Fruit fly (Drosophila melanogaster): ENCODE results near the gene CG4935.
A peak's percentile ranks its signal among the peaks of the same experiment; 100 is the strongest.

CG4935 gene

dm6 chr2L:16286360-16287005 lies 24.5 kb downstream of the CG4935 start (continued):
- peak; percentile 66 for TF ChIP-seq CG11723 (GFP tag; optimal IDR thresholded peaks at IDR 0.05)
- TF ChIP-seq CG10543 (GFP tag; optimal IDR thresholded peaks at IDR 0.05) = peak; percentile 71
- peak; percentile 74 for TF ChIP-seq org-1 (GFP tag; optimal IDR thresholded peaks at IDR 0.05)
- TF ChIP-seq H15 (GFP tag; IDR thresholded peaks at IDR 0.05) = no peak
- TF ChIP-seq CG17361 (GFP tag; IDR thresholded peaks at IDR 0.05) = no peak
- TF ChIP-seq Max (GFP tag; optimal IDR thresholded peaks at IDR 0.05) = peak; percentile 66
- peak; percentile 68 for TF ChIP-seq CG12299 (tag; optimal IDR thresholded peaks at IDR 0.05)
- TF ChIP-seq oc (tag; optimal IDR thresholded peaks at IDR 0.05) = peak; percentile 48
- peak; percentile 56 for TF ChIP-seq CG17802 (tag; optimal IDR thresholded peaks at IDR 0.05)
- TF ChIP-seq pan (optimal IDR thresholded peaks at IDR 0.05) = no peak
- TF ChIP-seq pan (GFP tag; optimal IDR thresholded peaks at IDR 0.05 in 1 of 2, IDR thresholded peaks at IDR 0.05 in 1 of 2) = no peak
- no peak for TF ChIP-seq yki (optimal IDR thresholded peaks at IDR 0.05)
- TF ChIP-seq trh (GFP tag; optimal IDR thresholded peaks at IDR 0.05) = peak; percentile 55
- TF ChIP-seq CG2120 (GFP tag; optimal IDR thresholded peaks at IDR 0.05) = peak; percentile 94
- TF ChIP-seq esg (GFP tag; conservative IDR thresholded peaks at IDR 0.05) = no peak
- peak; percentile 89 for TF ChIP-seq CG12744 (GFP tag; optimal IDR thresholded peaks at IDR 0.05)
- TF ChIP-seq Jarid2 (GFP tag; optimal IDR thresholded peaks at IDR 0.05) = peak; percentile 58
- peak; percentile 86 for TF ChIP-seq Sox100B (GFP tag; optimal IDR thresholded peaks at IDR 0.05)
- peak; percentile 55 for TF ChIP-seq CG8089 (GFP tag; optimal IDR thresholded peaks at IDR 0.05)
- peak; percentile 75 for TF ChIP-seq salm (tag; optimal IDR thresholded peaks at IDR 0.05)
- no peak for TF ChIP-seq CG6791 (GFP tag; IDR thresholded peaks at IDR 0.05; ENCODE audit: partially characterized antibody)
- TF ChIP-seq nau (GFP tag; optimal IDR thresholded peaks at IDR 0.05) = peak; percentile 83
- TF ChIP-seq CG6175 (GFP tag; IDR thresholded peaks at IDR 0.05) = no peak
- peak; percentile 79 for TF ChIP-seq fu2 (GFP tag; optimal IDR thresholded peaks at IDR 0.05)
- peak; percentile 78 for TF ChIP-seq CG1233 (GFP tag; optimal IDR thresholded peaks at IDR 0.05)
- TF ChIP-seq CG2889 (GFP tag; IDR thresholded peaks at IDR 0.05) = no peak
- peak; percentile 72 for TF ChIP-seq Side (GFP tag; optimal IDR thresholded peaks at IDR 0.05)
- peak; percentile 54 for TF ChIP-seq Vsx1 (GFP tag; optimal IDR thresholded peaks at IDR 0.05)
- TF ChIP-seq Hr51 (GFP tag; optimal IDR thresholded peaks at IDR 0.05) = peak; percentile 77 to 90
- no peak for TF ChIP-seq Doc2 (GFP tag; IDR thresholded peaks at IDR 0.05)
- peak; percentile 1 for TF ChIP-seq pzg (GFP tag; optimal IDR thresholded peaks at IDR 0.05)
- TF ChIP-seq kah (GFP tag; optimal IDR thresholded peaks at IDR 0.05) = peak; percentile 14
- peak; percentile 87 for TF ChIP-seq CG11504 (tag; optimal IDR thresholded peaks at IDR 0.05)
- peak; percentile 49 for TF ChIP-seq CG17568 (GFP tag; optimal IDR thresholded peaks at IDR 0.05)
- peak; percentile 68 for TF ChIP-seq tio (GFP tag; optimal IDR thresholded peaks at IDR 0.05)
- TF ChIP-seq gsb-n (tag; optimal IDR thresholded peaks at IDR 0.05) = peak; percentile 61
- TF ChIP-seq CG9817 (tag; optimal IDR thresholded peaks at IDR 0.05) = peak; percentile 74
- no peak for TF ChIP-seq CG9932 (GFP tag; IDR thresholded peaks at IDR 0.05)
- peak; percentile 77 for TF ChIP-seq CG8359 (GFP tag; optimal IDR thresholded peaks at IDR 0.05; ENCODE audit: borderline replicate concordance)
- no peak for TF ChIP-seq CG32772 (GFP tag; IDR thresholded peaks at IDR 0.05)
- TF ChIP-seq sima (GFP tag; optimal IDR thresholded peaks at IDR 0.05) = peak; percentile 68
- TF ChIP-seq ttk (GFP tag; IDR thresholded peaks at IDR 0.05) = no peak
- TF ChIP-seq Spps (tag; optimal IDR thresholded peaks at IDR 0.05) = peak; percentile 77
- TF ChIP-seq pum (GFP tag; optimal IDR thresholded peaks at IDR 0.05) = peak; percentile 71
- no peak for TF ChIP-seq tna (GFP tag; IDR thresholded peaks at IDR 0.05; ENCODE audit: partially characterized antibody)
- TF ChIP-seq bcd (GFP tag; optimal IDR thresholded peaks at IDR 0.05) = peak; percentile 84
- TF ChIP-seq CG10462 (GFP tag; optimal IDR thresholded peaks at IDR 0.05) = peak; percentile 71
- TF ChIP-seq gcm2 (GFP tag; optimal IDR thresholded peaks at IDR 0.05) = peak; percentile 63
- peak; percentile 78 for TF ChIP-seq ATbp (GFP tag; optimal IDR thresholded peaks at IDR 0.05)
- TF ChIP-seq zfh1 (GFP tag; IDR thresholded peaks at IDR 0.05) = no peak
